Worm (Caenorhabditis elegans): ENCODE data around the gene W06G6.15.

DNA sequence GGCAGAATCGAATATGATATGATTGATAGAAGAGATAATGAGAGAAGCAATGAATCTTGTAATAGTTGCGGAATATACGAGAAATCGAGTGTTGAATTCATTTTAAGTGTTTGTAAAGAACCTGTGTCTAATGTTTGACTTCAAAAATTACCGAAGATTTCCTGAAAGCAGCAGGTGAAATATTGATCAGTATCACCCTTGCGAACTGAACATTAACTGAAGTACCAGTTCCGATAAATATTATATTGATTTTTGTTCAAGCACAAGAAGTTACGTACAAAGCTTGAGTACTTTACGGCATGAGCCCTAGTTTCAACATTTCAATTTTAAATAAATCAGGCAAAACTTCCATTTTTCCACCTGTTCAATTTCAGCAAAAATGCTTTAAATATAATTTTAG is 24.9 kb downstream of the W06G6.15 start, which contains the start of gene srz-103:
- TF ChIP-seq ZK546.5 (tag; optimal IDR thresholded peaks at IDR 0.05) (no peak), ceh-82 (tag; optimal IDR thresholded peaks at IDR 0.05) (no peak), aly-2 (tag; optimal IDR thresholded peaks at IDR 0.05) (no peak), R02D3.7 (tag; optimal IDR thresholded peaks at IDR 0.05) (no peak), nhr-25 (tag; optimal IDR thresholded peaks at IDR 0.05) (no peak), ama-1 (optimal IDR thresholded peaks at IDR 0.05) (no peak), egl-27 (tag; optimal IDR thresholded peaks at IDR 0.05) (no peak), ceh-9 (tag; optimal IDR thresholded peaks at IDR 0.05) (no peak), mdl-1 (tag; optimal IDR thresholded peaks at IDR 0.05) (no peak), snpc-4 (tag; optimal IDR thresholded peaks at IDR 0.05) (no peak), ztf-11 (tag; optimal IDR thresholded peaks at IDR 0.05) (no peak), pqm-1 (tag; optimal IDR thresholded peaks at IDR 0.05) (no peak), mml-1 (tag; optimal IDR thresholded peaks at IDR 0.05) (no peak), elt-2 (tag; optimal IDR thresholded peaks at IDR 0.05) (no peak)

All from whole organism, L3 larva.